Worm (Caenorhabditis elegans) whole organism, L4/young adult: ENCODE data around the gene T12D8.9.

Experiments used
- W03F9.2 ChIP-seq: fragments of 150-350 bp; optimal IDR thresholded peaks from 2 replicates; lab custom pipeline; 2014; ENCODE audit warnings: missing biosample characterization, missing genetic modification characterization
- him-1 ChIP-seq: sonication (generic microtip); optimal IDR thresholded peaks from 2 replicates; lab custom pipeline; 2016; ENCODE audit warnings: missing genotype, missing genetic modification reagents, missing genetic modification characterization, missing compliant biosample characterization

ce11 chrIII:13625650-13626430, 8.9 kb downstream of the T12D8.9 start:
- no peak for TF ChIP-seq him-1 (tag; lab: Kevin White, UChicago)
- TF ChIP-seq W03F9.2 (tag; lab: Kevin White, UChicago): no peak
